Worm (Caenorhabditis elegans): ENCODE results near the gene str-170.

Gene str-170

DNA sequence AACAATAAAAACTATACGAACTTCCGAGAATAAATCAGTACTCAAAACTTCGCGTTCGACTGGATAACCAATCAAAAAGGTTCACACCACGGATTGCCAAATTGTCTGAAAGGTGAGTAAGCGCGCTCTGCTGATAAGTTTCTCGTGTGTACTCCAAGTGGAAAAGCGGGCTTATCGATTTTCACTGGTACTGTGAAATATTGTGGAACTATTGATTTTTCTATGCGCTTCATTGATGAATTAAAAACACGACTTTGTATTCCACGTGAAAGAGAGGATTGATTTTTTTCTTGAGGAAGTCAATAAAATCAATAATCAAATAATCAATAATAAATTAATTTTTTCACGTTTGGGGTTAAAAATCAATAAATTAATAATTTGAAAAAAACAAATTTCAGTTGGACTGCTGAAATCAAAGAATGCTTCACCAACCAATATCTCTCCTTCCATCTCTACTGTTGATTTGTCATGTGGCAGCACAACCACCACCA is 28.5 kb downstream of the str-170 start, which contains the start of gene T08B6.4:
TSS of gene T08B6.4 (plus strand) at position 51 of the 491 bp plus-strand sequence.
- TF ChIP-seq eyg-1 (tag; optimal IDR thresholded peaks at IDR 0.05) (no peak), F13H6.1 (tag; optimal IDR thresholded peaks at IDR 0.05) (no peak), dmd-4 (tag; optimal IDR thresholded peaks at IDR 0.05; ENCODE audit: borderline replicate concordance) (no peak), ceh-6 (GFP tag; optimal IDR thresholded peaks at IDR 0.05) (no peak), ceh-31 (tag; optimal IDR thresholded peaks at IDR 0.05) (no peak), elt-4 (tag; optimal IDR thresholded peaks at IDR 0.05) (no peak), nfya-1 (tag; optimal IDR thresholded peaks at IDR 0.05) (no peak), syd-9 (tag; optimal IDR thresholded peaks at IDR 0.05) (no peak), ceh-24 (tag; optimal IDR thresholded peaks at IDR 0.05) (no peak)

DNA sequence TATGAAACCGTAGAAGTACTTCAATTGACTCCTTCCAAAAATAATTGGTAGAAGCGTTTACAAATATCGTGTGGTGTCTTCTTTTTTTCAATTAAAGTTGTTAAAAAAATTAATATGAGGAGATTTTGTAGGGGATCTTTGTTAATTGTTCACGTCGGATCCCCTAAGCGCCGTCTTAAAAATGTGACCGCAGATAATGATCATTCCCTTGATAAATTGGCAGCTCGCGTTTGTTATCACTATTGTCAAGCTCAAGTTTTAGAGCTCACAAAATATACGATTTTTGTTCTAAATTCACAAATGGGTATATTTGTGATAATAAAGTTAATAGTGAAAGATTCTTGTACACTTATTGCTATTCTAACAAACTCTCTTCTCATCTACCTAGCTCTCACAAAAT is 31.8 kb downstream of the str-170 start, which contains the start of gene str-159:
TSS of gene str-159 (plus strand) at position 301 of the 400 bp plus-strand sequence.
- no peak for TF ChIP-seq ama-1 (optimal IDR thresholded peaks at IDR 0.05)
- no peak for TF ChIP-seq gmeb-2 (tag; optimal IDR thresholded peaks at IDR 0.05)
- no peak for TF ChIP-seq unc-3 (GFP tag; conservative IDR thresholded peaks at IDR 0.05)
- no peak for TF ChIP-seq unc-3 (tag; optimal IDR thresholded peaks at IDR 0.05)
- no peak for TF ChIP-seq T23F11.4 (GFP tag; optimal IDR thresholded peaks at IDR 0.05)

DNA sequence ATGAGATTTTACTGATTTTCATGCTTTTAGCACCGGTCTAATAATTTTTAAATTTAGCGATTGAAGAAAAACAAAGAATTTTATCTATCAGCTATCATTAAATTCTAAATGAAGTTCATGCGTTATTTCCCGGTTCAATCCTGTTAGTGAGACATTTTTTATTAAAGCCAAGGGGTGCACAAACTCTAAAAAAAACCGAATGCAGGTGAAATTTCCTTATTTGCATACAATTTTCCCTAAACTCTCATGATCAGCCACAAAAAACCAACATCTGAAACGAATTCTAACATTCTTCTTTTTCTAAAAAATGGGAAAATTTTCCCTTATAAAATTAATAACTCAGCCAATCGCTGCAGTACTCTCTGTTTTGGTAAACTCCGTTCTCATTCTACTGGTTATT is 35.9 kb downstream of the str-170 start, which contains the start of gene str-156:
TSS of gene str-156 (plus strand) at position 301 of the 400 bp plus-strand sequence.
- TF ChIP-seq K09A11.1 (tag; optimal IDR thresholded peaks at IDR 0.05; ENCODE audit: insufficient read depth) (no peak), ceh-22 (tag; optimal IDR thresholded peaks at IDR 0.05) (no peak), ets-4 (tag; optimal IDR thresholded peaks at IDR 0.05) (no peak), dve-1 (tag; optimal IDR thresholded peaks at IDR 0.05) (no peak), nhr-232 (tag; optimal IDR thresholded peaks at IDR 0.05) (no peak), sox-2 (GFP tag; IDR thresholded peaks at IDR 0.05) (no peak), C38D4.7 (GFP tag; optimal IDR thresholded peaks at IDR 0.05) (no peak), ceh-24 (tag; optimal IDR thresholded peaks at IDR 0.05) (no peak), ama-1 (optimal IDR thresholded peaks at IDR 0.05) (no peak), mec-3 (tag; optimal IDR thresholded peaks at IDR 0.05; ENCODE audit: borderline replicate concordance) (no peak), tbx-7 (tag; optimal IDR thresholded peaks at IDR 0.05) (no peak), sox-4 (tag; optimal IDR thresholded peaks at IDR 0.05) (no peak), ceh-2 (tag; optimal IDR thresholded peaks at IDR 0.05) (no peak), sdc-2 (tag; optimal IDR thresholded peaks at IDR 0.05) (no peak), ceh-31 (tag; optimal IDR thresholded peaks at IDR 0.05) (no peak)

DNA sequence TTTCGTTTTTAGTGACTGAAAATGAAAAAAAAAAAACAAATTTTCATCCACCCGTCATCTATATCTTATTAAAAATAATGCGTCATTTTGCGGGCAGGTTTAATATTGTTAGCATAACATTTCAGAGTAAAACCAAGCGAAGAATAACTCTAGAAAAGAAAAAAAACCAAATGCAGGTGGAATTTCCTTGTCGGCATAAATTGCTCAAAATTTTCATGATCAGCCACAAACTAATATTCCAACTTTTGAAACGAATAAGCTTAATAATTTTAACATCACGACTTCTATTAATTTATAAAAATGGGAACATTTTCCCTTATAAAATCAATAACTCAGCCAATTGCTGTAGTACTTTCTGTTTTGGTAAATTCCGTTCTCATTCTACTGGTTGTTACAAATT is 38.5 kb downstream of the str-170 start, which contains the start of gene str-155:
TSS of gene str-155 (plus strand) at position 301 of the 400 bp plus-strand sequence.
- no peak for TF ChIP-seq ceh-19 (GFP tag; optimal IDR thresholded peaks at IDR 0.05)

DNA sequence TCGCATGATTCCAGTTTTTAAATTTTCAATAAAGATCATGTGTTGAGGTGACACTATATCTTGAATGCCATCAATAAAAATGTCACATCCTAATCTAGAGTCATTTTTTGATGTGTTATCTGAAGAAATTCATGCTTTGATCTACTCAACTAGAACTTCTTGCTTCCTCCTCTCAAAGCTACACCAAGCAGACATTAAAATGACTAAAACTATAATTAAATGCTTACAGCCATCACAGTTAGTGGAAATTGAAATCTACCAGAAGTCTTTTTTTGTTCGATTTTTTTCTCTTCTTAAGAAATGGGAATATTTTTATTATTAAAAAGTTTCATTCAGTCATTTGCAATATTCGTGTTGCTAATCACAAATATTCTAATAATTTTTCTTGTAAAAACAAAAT is 40.6 kb downstream of the str-170 start, which contains the start of gene str-158:
TSS of gene str-158 (plus strand) at position 301 of the 400 bp plus-strand sequence.
- TF ChIP-seq ceh-45 (GFP tag; IDR thresholded peaks at IDR 0.05) (no peak), dve-1 (tag; optimal IDR thresholded peaks at IDR 0.05) (no peak), pag-3 (tag; optimal IDR thresholded peaks at IDR 0.05; ENCODE audit: borderline replicate concordance) (no peak), ceh-19 (GFP tag; optimal IDR thresholded peaks at IDR 0.05) (no peak), nhr-232 (tag; optimal IDR thresholded peaks at IDR 0.05) (no peak), lin-11 (tag; optimal IDR thresholded peaks at IDR 0.05) (no peak), madf-2 (tag; optimal IDR thresholded peaks at IDR 0.05) (no peak), ref-2 (tag; optimal IDR thresholded peaks at IDR 0.05) (no peak), unc-55 (GFP tag; optimal IDR thresholded peaks at IDR 0.05) (no peak), ceh-34 (tag; optimal IDR thresholded peaks at IDR 0.05) (no peak), odd-2 (tag; optimal IDR thresholded peaks at IDR 0.05) (no peak), Y22D7AL.16 (tag; optimal IDR thresholded peaks at IDR 0.05) (no peak), K09A11.1 (tag; optimal IDR thresholded peaks at IDR 0.05; ENCODE audit: insufficient read depth) (no peak), T23F11.4 (GFP tag; optimal IDR thresholded peaks at IDR 0.05) (no peak), pha-2 (tag; optimal IDR thresholded peaks at IDR 0.05) (no peak)
